Fruit fly (Drosophila melanogaster) whole organism, prepupa: Measurements from ENCODE around the gene slou.

Experiments
- Blimp-1 ChIP-seq: fragments of 200-800 bp; sonication (Bioruptor generic); optimal IDR thresholded peaks from 3 replicates; lab custom pipeline; 2017; ENCODE audit warnings: missing biosample characterization, missing genetic modification characterization, mild to moderate bottlenecking, moderate library complexity, missing genetic modification reagents
- CG10631 ChIP-seq: fragments of 200-800 bp; sonication (Bioruptor generic); optimal IDR thresholded peaks from 2 replicates; lab custom pipeline; 2016; ENCODE audit warnings: missing biosample characterization, missing genetic modification characterization
- CG10669 ChIP-seq: fragments of 200-800 bp; sonication (Bioruptor generic); optimal IDR thresholded peaks from 3 replicates; lab custom pipeline; 2018; ENCODE audit warnings: missing biosample characterization, mild to moderate bottlenecking, missing genetic modification characterization, moderate library complexity
- CG11294 ChIP-seq: fragments of 200-800 bp; sonication (Bioruptor generic); IDR thresholded peaks from 2 replicates; pipeline ENCODE4 v1.3.6; 2022; ENCODE audit warnings: missing biosample characterization, missing genetic modification characterization
- CG11762 ChIP-seq: fragments of 200-800 bp; sonication (Bioruptor generic); optimal IDR thresholded peaks from 3 replicates; lab custom pipeline; 2016; ENCODE audit warnings: missing biosample characterization, missing genetic modification characterization; ENCODE audit not compliant: insufficient read depth
- CG11902 ChIP-seq: fragments of 200-800 bp; sonication (Bioruptor generic); optimal IDR thresholded peaks from 3 replicates; lab custom pipeline; 2016; ENCODE audit warnings: missing biosample characterization, missing genetic modification characterization
- CG15336 ChIP-seq: fragments of 200-800 bp; sonication (Bioruptor generic); IDR thresholded peaks from 2 replicates; pipeline ENCODE4 v1.3.6; 2022; ENCODE audit warnings: missing biosample characterization, missing genetic modification characterization
- CG3032 ChIP-seq: fragments of 200-800 bp; optimal IDR thresholded peaks from 2 replicates; lab custom pipeline; 2019; ENCODE audit warnings: missing biosample characterization, mild to moderate bottlenecking, missing genetic modification characterization, moderate library complexity
- CG32006 ChIP-seq: fragments of 200-800 bp; sonication (Bioruptor generic); optimal IDR thresholded peaks from 3 replicates; lab custom pipeline; 2017; ENCODE audit warnings: missing biosample characterization, mild to moderate bottlenecking, missing genetic modification characterization
- CG3919 ChIP-seq: fragments of 200-800 bp; sonication (Bioruptor generic); optimal IDR thresholded peaks from 3 replicates; lab custom pipeline; 2016; ENCODE audit warnings: missing biosample characterization, missing genetic modification characterization
- CG4318 ChIP-seq: fragments of 200-800 bp; sonication (Bioruptor generic); optimal IDR thresholded peaks from 3 replicates; lab custom pipeline; 2017; ENCODE audit warnings: missing biosample characterization, mild to moderate bottlenecking, missing genetic modification characterization
- CG6163 ChIP-seq: fragments of 200-800 bp; sonication (Bioruptor generic); IDR thresholded peaks from 3 replicates; pipeline ENCODE4 v1.3.6; 2022; ENCODE audit warnings: missing biosample characterization, missing genetic modification characterization
- CG6276 ChIP-seq: fragments of 200-800 bp; sonication (Bioruptor generic); optimal IDR thresholded peaks from 2 replicates; lab custom pipeline; 2017; ENCODE audit warnings: missing biosample characterization, mild to moderate bottlenecking, missing genetic modification characterization
- CG6808 ChIP-seq: fragments of 200-800 bp; sonication (Bioruptor generic); optimal IDR thresholded peaks from 3 replicates; lab custom pipeline; 2017; ENCODE audit warnings: missing biosample characterization, missing genetic modification characterization, mild to moderate bottlenecking, moderate library complexity, missing genetic modification reagents
- CG6854 ChIP-seq: fragments of 200-800 bp; sonication (Bioruptor generic); optimal IDR thresholded peaks from 2 replicates; lab custom pipeline; 2017; ENCODE audit warnings: missing biosample characterization, mild to moderate bottlenecking, missing genetic modification characterization
- CG8119 ChIP-seq: fragments of 200-800 bp; sonication (Bioruptor generic); IDR thresholded peaks from 3 replicates; pipeline ENCODE4 v1.3.6; 2022; ENCODE audit warnings: missing biosample characterization, missing genetic modification characterization
- CG8632 ChIP-seq: fragments of 200-800 bp; sonication (Bioruptor generic); optimal IDR thresholded peaks from 3 replicates; lab custom pipeline; 2016; ENCODE audit warnings: missing biosample characterization, missing genetic modification characterization
- Eip78C ChIP-seq: fragments of 200-800 bp; sonication (Bioruptor generic); peaks from one replicate; lab custom pipeline; 2016; ENCODE audit warnings: missing biosample characterization, missing genetic modification characterization
- Ets96B ChIP-seq: fragments of 200-800 bp; optimal IDR thresholded peaks from 2 replicates; lab custom pipeline; 2019; ENCODE audit warnings: missing biosample characterization, mild to moderate bottlenecking, missing genetic modification characterization, moderate library complexity
- Hr38 ChIP-seq: sonication (Bioruptor generic); optimal IDR thresholded peaks from 2 replicates; lab custom pipeline; 2016; ENCODE audit warnings: missing biosample characterization, missing genetic modification characterization
- Hr4 ChIP-seq: fragments of 200-800 bp; sonication (Bioruptor generic); optimal IDR thresholded peaks from 3 replicates; lab custom pipeline; 2016; ENCODE audit warnings: missing biosample characterization, missing genetic modification characterization
- OdsH ChIP-seq: fragments of 200-800 bp; sonication (Bioruptor generic); optimal IDR thresholded peaks from 3 replicates; lab custom pipeline; 2016; ENCODE audit warnings: missing biosample characterization, missing genetic modification characterization
- Smox ChIP-seq: fragments of 200-800 bp; sonication (Bioruptor generic); optimal IDR thresholded peaks from 3 replicates; lab custom pipeline; 2016; ENCODE audit warnings: missing biosample characterization, missing genetic modification characterization
- Sox102F ChIP-seq: fragments of 200-800 bp; sonication (Bioruptor generic); optimal IDR thresholded peaks from 2 replicates; lab custom pipeline; 2016; ENCODE audit warnings: missing biosample characterization, mild to moderate bottlenecking, missing genetic modification characterization
- achi ChIP-seq: fragments of 200-800 bp; sonication (Bioruptor generic); optimal IDR thresholded peaks from 3 replicates; lab custom pipeline; 2016; ENCODE audit warnings: missing biosample characterization, missing genetic modification characterization
- acj6 ChIP-seq: fragments of 200-800 bp; sonication (Bioruptor generic); optimal IDR thresholded peaks from 3 replicates; lab custom pipeline; 2016; ENCODE audit warnings: missing biosample characterization, missing genetic modification characterization
- cyc ChIP-seq: fragments of 200-800 bp; sonication (Bioruptor generic); optimal IDR thresholded peaks from 3 replicates; lab custom pipeline; 2016; ENCODE audit warnings: missing biosample characterization, missing genetic modification characterization
- dac ChIP-seq: fragments of 200-800 bp; sonication (Bioruptor generic); optimal IDR thresholded peaks from 2 replicates; lab custom pipeline; 2017; ENCODE audit warnings: missing biosample characterization, mild to moderate bottlenecking, missing genetic modification characterization
- dsx ChIP-seq: fragments of 200-800 bp; optimal IDR thresholded peaks from 3 replicates; lab custom pipeline; 2019; ENCODE audit warnings: missing biosample characterization, mild to moderate bottlenecking, missing genetic modification characterization, moderate library complexity; ENCODE audit not compliant: poor library complexity, severe bottlenecking
- eg ChIP-seq: fragments of 200-800 bp; sonication (Bioruptor generic); IDR thresholded peaks from 3 replicates; pipeline ENCODE4 v1.3.6; 2022; ENCODE audit warnings: missing biosample characterization, missing genetic modification characterization
- esn ChIP-seq: fragments of 200-800 bp; sonication (Bioruptor generic); optimal IDR thresholded peaks from 2 replicates; lab custom pipeline; 2016; ENCODE audit warnings: missing biosample characterization, mild to moderate bottlenecking, missing genetic modification characterization, moderate library complexity
- fd59A ChIP-seq: fragments of 200-800 bp; sonication (Bioruptor generic); optimal IDR thresholded peaks from 2 replicates; lab custom pipeline; 2017; ENCODE audit warnings: missing biosample characterization, mild to moderate bottlenecking, missing genetic modification characterization, missing genetic modification reagents
- fkh ChIP-seq: fragments of 200-800 bp; sonication (Bioruptor generic); optimal IDR thresholded peaks from 3 replicates; lab custom pipeline; 2017; ENCODE audit warnings: missing biosample characterization, mild to moderate bottlenecking, missing genetic modification characterization, moderate library complexity
- lz ChIP-seq: fragments of 200-800 bp; sonication (Bioruptor generic); optimal IDR thresholded peaks from 3 replicates; lab custom pipeline; 2016; ENCODE audit warnings: missing biosample characterization, missing genetic modification characterization
- net ChIP-seq: fragments of 200-800 bp; sonication (Bioruptor generic); optimal IDR thresholded peaks from 3 replicates; lab custom pipeline; 2016; ENCODE audit warnings: missing biosample characterization, missing genetic modification characterization
- pdm3 ChIP-seq: fragments of 200-800 bp; sonication (Bioruptor generic); optimal IDR thresholded peaks from 3 replicates; lab custom pipeline; 2016; ENCODE audit warnings: missing biosample characterization, missing genetic modification characterization
- salr ChIP-seq, 2 experiments: fragments of 200-800 bp; sonication (Bioruptor generic); optimal IDR thresholded peaks; 3 replicates each; lab custom pipeline; 2016 to 2018; ENCODE audit warnings: missing biosample characterization in 2 of 2, missing genetic modification characterization in 2 of 2, mild to moderate bottlenecking in 1 of 2
- svp ChIP-seq: fragments of 200-800 bp; sonication (Bioruptor generic); peaks from one replicate; lab custom pipeline; 2016; ENCODE audit warnings: missing biosample characterization, missing genetic modification characterization

Gene slou

DNA sequence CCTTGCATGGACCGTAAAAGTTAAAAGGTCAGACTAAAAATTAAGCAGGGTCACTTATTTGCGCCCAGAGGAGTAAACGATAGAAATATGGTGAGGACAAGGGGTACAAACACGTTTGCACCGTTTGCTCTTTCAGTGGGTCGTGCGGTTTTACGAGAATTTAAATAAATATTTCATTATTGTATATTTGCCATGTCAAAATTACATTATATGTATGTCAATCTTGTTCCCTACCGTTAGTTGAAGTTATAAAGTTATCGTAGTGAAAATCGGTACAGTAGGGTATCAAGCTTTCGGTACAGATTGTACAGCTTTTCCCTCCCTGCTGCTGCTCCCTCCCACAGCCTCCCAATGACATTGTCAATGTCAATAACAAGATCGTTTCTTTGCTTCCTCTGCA, 40.9 kb upstream of the slou start (continued):
- TF ChIP-seq CG3919 (GFP tag; lab: Kevin White, UChicago) (peak; percentile 20), svp (GFP tag; lab: Kevin White, UChicago) (no peak), CG8119 (GFP tag; lab: Robert Waterston, UW) (peak; percentile 82), Sox102F (GFP tag; lab: Kevin White, UChicago) (peak; percentile 11), CG15336 (GFP tag; lab: Robert Waterston, UW) (peak; percentile 83), pdm3 (peak; percentile 37), CG11762 (no peak), dsx (GFP tag; lab: Kevin White, UChicago) (peak; percentile 49), Hr4 (peak; percentile 66), dac (GFP tag; lab: Kevin White, UChicago) (peak; percentile 42), lz (GFP tag; lab: Kevin White, UChicago) (peak; percentile 54), fd59A (GFP tag; lab: Kevin White, UChicago) (peak; percentile 5), CG10669 (peak; percentile 28), Smox (GFP tag; lab: Kevin White, UChicago) (peak; percentile 13), Eip78C (peak; percentile 90), CG10631 (GFP tag; lab: Kevin White, UChicago) (peak; percentile 47), CG6276 (peak; percentile 9), CG6163 (GFP tag; lab: Robert Waterston, UW) (peak; percentile 81), CG6854 (GFP tag; lab: Kevin White, UChicago) (no peak), CG11902 (GFP tag; lab: Kevin White, UChicago) (no peak), eg (GFP tag; lab: Robert Waterston, UW) (peak; percentile 77), CG6808 (GFP tag; lab: Kevin White, UChicago) (no peak), CG4318 (GFP tag; lab: Kevin White, UChicago) (peak; percentile 64), achi (peak; percentile 54), Hr38 (GFP tag; lab: Kevin White, UChicago) (no peak), net (GFP tag; lab: Kevin White, UChicago) (peak; percentile 4), salr (GFP tag; optimal IDR thresholded peaks at IDR 0.05; lab: Kevin White, UChicago) (peak; percentile 23 to 34), OdsH (peak; percentile 46), fkh (GFP tag; lab: Kevin White, UChicago) (peak; percentile 22), CG3032 (tag; lab: Kevin White, UChicago) (peak; percentile 49), Ets96B (tag; lab: Kevin White, UChicago) (no peak), cyc (GFP tag; lab: Kevin White, UChicago) (peak; percentile 21), CG11294 (GFP tag; lab: Robert Waterston, UW) (peak; percentile 33; the same call in 1 of the 2 replicates), Blimp-1 (no peak), acj6 (peak; percentile 35)

DNA sequence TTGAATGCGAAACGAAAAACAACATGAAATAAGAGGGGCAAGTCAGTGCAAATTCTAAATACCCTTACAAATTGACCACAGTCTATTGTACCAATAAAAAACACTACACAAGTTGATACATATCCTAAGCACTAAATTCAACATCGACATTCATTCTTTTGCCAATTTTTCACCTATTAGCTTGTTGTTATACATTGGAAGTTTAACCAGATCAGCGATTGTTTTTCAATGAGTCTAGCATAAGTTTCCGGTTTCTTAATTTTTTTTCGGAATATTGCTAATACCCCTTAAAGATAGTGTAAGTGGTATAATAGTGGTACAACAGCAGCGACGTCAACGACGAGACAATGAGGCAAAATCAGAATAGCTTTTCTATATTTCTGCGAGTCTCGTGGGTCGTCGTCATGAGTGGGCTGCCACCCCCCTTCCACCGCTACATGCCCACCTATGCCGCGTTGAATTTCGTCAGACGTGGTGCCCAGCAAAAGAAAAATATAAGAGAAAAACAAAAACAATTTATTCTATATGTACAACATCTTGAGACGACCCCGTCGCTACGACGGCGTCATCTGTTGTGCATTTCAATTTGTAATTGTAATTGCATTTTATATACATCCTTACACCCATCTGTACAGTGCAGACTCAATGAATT, 39.3 kb upstream of the slou start:
- TF ChIP-seq CG6808 (GFP tag; lab: Kevin White, UChicago) (no peak), Eip78C (peak; percentile 8), dac (GFP tag; lab: Kevin White, UChicago) (no peak), svp (GFP tag; lab: Kevin White, UChicago) (no peak), Ets96B (tag; lab: Kevin White, UChicago) (no peak), CG11294 (GFP tag; lab: Robert Waterston, UW) (peak; percentile 14; the same call in 1 of the 2 replicates), esn (GFP tag; lab: Kevin White, UChicago) (no peak), CG8119 (GFP tag; lab: Robert Waterston, UW) (peak; percentile 45; the same call in 1 of the 3 replicates), CG15336 (GFP tag; lab: Robert Waterston, UW) (peak; percentile 52; the same call in 1 of the 2 replicates), CG6276 (peak; percentile 28), CG8632 (no peak), Smox (GFP tag; lab: Kevin White, UChicago) (no peak), CG10669 (peak; percentile 4), CG32006 (GFP tag; lab: Kevin White, UChicago) (peak; percentile 56), OdsH (peak; percentile 9), Hr4 (peak; percentile 27)
